Fruit fly (Drosophila melanogaster) whole organism, embryonic: ENCODE measurements around the gene Prim1.

Source experiments
- BEAF-32 ChIP-seq: fragments of 200-800 bp; sonication (Bioruptor generic); optimal IDR thresholded peaks from 3 replicates; lab custom pipeline; 2017; ENCODE audit warnings: missing biosample characterization, missing genetic modification characterization, mild to moderate bottlenecking, moderate library complexity, missing genetic modification reagents
- Bgb ChIP-seq: fragments of 200-800 bp; sonication (Bioruptor generic); IDR thresholded peaks from 2 replicates; pipeline ENCODE4 v1.3.6; 2022; ENCODE audit warnings: missing biosample characterization, missing genetic modification characterization; ENCODE audit not compliant: partially characterized antibody
- CG1024 ChIP-seq: fragments of 200-800 bp; sonication (Bioruptor generic); IDR thresholded peaks from 2 replicates; pipeline ENCODE4 v1.3.6; 2022; ENCODE audit warnings: missing biosample characterization, missing genetic modification characterization
- CG12769 ChIP-seq: fragments of 200-800 bp; sonication (Bioruptor generic); optimal IDR thresholded peaks from 2 replicates; lab custom pipeline; 2019; ENCODE audit warnings: missing biosample characterization, mild to moderate bottlenecking, missing genetic modification characterization, moderate library complexity
- CG13775 ChIP-seq: fragments of 200-800 bp; sonication (Bioruptor generic); optimal IDR thresholded peaks from 3 replicates; lab custom pipeline; 2017; ENCODE audit warnings: missing biosample characterization, mild to moderate bottlenecking, missing genetic modification characterization
- CG17186 ChIP-seq: fragments of 200-800 bp; sonication (Bioruptor generic); optimal IDR thresholded peaks from 3 replicates; lab custom pipeline; 2017; ENCODE audit warnings: missing biosample characterization, missing genetic modification reagents, missing genetic modification characterization
- CG17612 ChIP-seq: fragments of 200-800 bp; sonication (Bioruptor generic); IDR thresholded peaks from 2 replicates; pipeline ENCODE4 v1.3.6; 2022; ENCODE audit warnings: missing biosample characterization, missing genetic modification characterization
- CG18011 ChIP-seq: fragments of 200-800 bp; sonication (Bioruptor generic); optimal IDR thresholded peaks from 2 replicates; lab custom pipeline; 2017; ENCODE audit warnings: missing biosample characterization, missing genetic modification characterization, mild to moderate bottlenecking, moderate library complexity, missing genotype
- CG32532 ChIP-seq: fragments of 200-800 bp; sonication (Bioruptor generic); IDR thresholded peaks from 2 replicates; pipeline ENCODE4 v1.3.6; 2022; ENCODE audit warnings: missing biosample characterization, missing genetic modification characterization
- CG34224 ChIP-seq: fragments of 200-800 bp; sonication (Bioruptor generic); IDR thresholded peaks from 3 replicates; pipeline ENCODE4 v1.3.6; 2022; ENCODE audit warnings: missing biosample characterization, missing genetic modification characterization; ENCODE audit not compliant: partially characterized antibody
- CG34376 ChIP-seq: fragments of 200-800 bp; sonication (Bioruptor generic); optimal IDR thresholded peaks from 2 replicates; lab custom pipeline; 2018; ENCODE audit warnings: missing biosample characterization, mild to moderate bottlenecking, missing genetic modification characterization
- CG4730 ChIP-seq: fragments of 200-800 bp; sonication (Bioruptor generic); IDR thresholded peaks from 2 replicates; pipeline ENCODE4 v1.3.6; 2022; ENCODE audit warnings: missing biosample characterization, missing genetic modification characterization
- CG5953 ChIP-seq: fragments of 200-800 bp; sonication (Bioruptor generic); IDR thresholded peaks from 2 replicates; pipeline ENCODE4 v1.3.6; 2022; ENCODE audit warnings: missing biosample characterization, missing genetic modification characterization
- CG9817 ChIP-seq: fragments of 200-800 bp; sonication (Bioruptor generic); optimal IDR thresholded peaks from 2 replicates; lab custom pipeline; 2018; ENCODE audit warnings: missing biosample characterization, mild to moderate bottlenecking, missing genetic modification characterization, moderate library complexity
- CHES-1-like ChIP-seq: fragments of 200-800 bp; sonication (Bioruptor generic); optimal IDR thresholded peaks from 2 replicates; lab custom pipeline; 2016; ENCODE audit warnings: missing biosample characterization, missing genetic modification characterization
- Dll ChIP-seq: fragments of 200-800 bp; sonication (Bioruptor generic); IDR thresholded peaks from 4 replicates; pipeline ENCODE4 v1.3.6; 2022; ENCODE audit warnings: missing biosample characterization, missing genetic modification characterization; ENCODE audit not compliant: partially characterized antibody
- Fer3 ChIP-seq: fragments of 200-800 bp; sonication (Bioruptor generic); optimal IDR thresholded peaks from 2 replicates; lab custom pipeline; 2018; ENCODE audit warnings: missing biosample characterization, mild to moderate bottlenecking, missing genetic modification characterization, moderate library complexity
- GATAe ChIP-seq: fragments of 200-800 bp; sonication (Bioruptor generic); conservative IDR thresholded peaks from 2 replicates; pipeline ENCODE4 v1.3.6; 2022; ENCODE audit warnings: missing biosample characterization, missing genetic modification characterization
- HHEX ChIP-seq: fragments of 200-800 bp; sonication (Bioruptor generic); optimal IDR thresholded peaks from 3 replicates; lab custom pipeline; 2017; ENCODE audit warnings: missing biosample characterization, mild to moderate bottlenecking, missing genetic modification characterization, missing genetic modification reagents
- HmgZ ChIP-seq: fragments of 200-800 bp; sonication (Bioruptor generic); optimal IDR thresholded peaks from 2 replicates; lab custom pipeline; 2018; ENCODE audit warnings: missing biosample characterization, mild to moderate bottlenecking, missing genetic modification characterization
- Mad ChIP-seq: fragments of 200-800 bp; sonication (Bioruptor generic); optimal IDR thresholded peaks from 2 replicates; lab custom pipeline; 2016; ENCODE audit warnings: missing biosample characterization, missing genetic modification characterization
- Med ChIP-seq: fragments of 200-800 bp; sonication (Bioruptor generic); peaks from one replicate; lab custom pipeline; 2016; ENCODE audit warnings: missing biosample characterization, missing genetic modification characterization, mild to moderate bottlenecking, inconsistent platforms, moderate library complexity
- NFAT ChIP-seq: fragments of 200-800 bp; sonication (Bioruptor generic); IDR thresholded peaks from 2 replicates; pipeline ENCODE4 v1.3.6; 2022; ENCODE audit warnings: missing biosample characterization, missing genetic modification characterization
- Nf-YC ChIP-seq: fragments of 200-800 bp; optimal IDR thresholded peaks from 3 replicates; lab custom pipeline; 2019; ENCODE audit warnings: missing biosample characterization, mild to moderate bottlenecking, missing genetic modification characterization, moderate library complexity
- NfI ChIP-seq: fragments of 200-800 bp; sonication (Bioruptor generic); optimal IDR thresholded peaks from 3 replicates; lab custom pipeline; 2018; ENCODE audit warnings: missing biosample characterization, mild to moderate bottlenecking, missing genetic modification characterization, moderate library complexity
- Oaz ChIP-seq: fragments of 200-800 bp; sonication (Bioruptor generic); IDR thresholded peaks from 2 replicates; pipeline ENCODE4 v1.3.6; 2022; ENCODE audit warnings: missing biosample characterization, missing genetic modification characterization
- abd-A ChIP-seq: fragments of 200-800 bp; sonication (Bioruptor generic); optimal IDR thresholded peaks from 3 replicates; lab custom pipeline; 2019; ENCODE audit warnings: missing biosample characterization, mild to moderate bottlenecking, missing genetic modification characterization, moderate library complexity
- caup ChIP-seq: fragments of 200-800 bp; sonication (Bioruptor generic); optimal IDR thresholded peaks from 3 replicates; lab custom pipeline; 2017; ENCODE audit warnings: missing biosample characterization, mild to moderate bottlenecking, missing genetic modification characterization, moderate library complexity; ENCODE audit not compliant: severe bottlenecking
- chn ChIP-seq: fragments of 200-800 bp; sonication (Bioruptor generic); optimal IDR thresholded peaks from 2 replicates; lab custom pipeline; 2016; ENCODE audit warnings: missing biosample characterization, missing genetic modification characterization
- crp ChIP-seq, 2 experiments: fragments of 200-800 bp; sonication (Bioruptor generic); optimal IDR thresholded peaks; 2 replicates in 1 of 2; 3 replicates in 1 of 2; lab custom pipeline; 2017; ENCODE audit warnings: missing biosample characterization in 2 of 2, missing genetic modification characterization in 2 of 2, mild to moderate bottlenecking in 1 of 2, moderate library complexity in 1 of 2
- gsb-n ChIP-seq: fragments of 200-800 bp; sonication (Bioruptor generic); optimal IDR thresholded peaks from 3 replicates; lab custom pipeline; 2018; ENCODE audit warnings: missing biosample characterization, mild to moderate bottlenecking, missing genetic modification characterization
- hth ChIP-seq: fragments of >200 bp; optimal IDR thresholded peaks from 2 replicates; lab custom pipeline; 2017; ENCODE audit warnings: inconsistent platforms
- nerfin-1 ChIP-seq: fragments of 200-800 bp; sonication (Bioruptor generic); optimal IDR thresholded peaks from 3 replicates; lab custom pipeline; 2019; ENCODE audit warnings: missing biosample characterization, mild to moderate bottlenecking, missing genetic modification characterization, moderate library complexity
- nom ChIP-seq: fragments of 200-800 bp; sonication (Bioruptor generic); optimal IDR thresholded peaks from 2 replicates; lab custom pipeline; 2017; ENCODE audit warnings: missing biosample characterization, missing genetic modification characterization, mild to moderate bottlenecking, moderate library complexity, missing genetic modification reagents
- oc ChIP-seq: fragments of 200-800 bp; sonication (Bioruptor generic); optimal IDR thresholded peaks from 2 replicates; lab custom pipeline; 2018; ENCODE audit warnings: missing biosample characterization, mild to moderate bottlenecking, missing genetic modification characterization, moderate library complexity
- p53 ChIP-seq: fragments of 200-800 bp; sonication (Bioruptor generic); optimal IDR thresholded peaks from 2 replicates; lab custom pipeline; 2016; ENCODE audit warnings: missing biosample characterization, missing genetic modification characterization
- pros ChIP-seq: fragments of 200-800 bp; sonication (Bioruptor generic); optimal IDR thresholded peaks from 3 replicates; lab custom pipeline; 2019; ENCODE audit warnings: missing biosample characterization, mild to moderate bottlenecking, missing genetic modification characterization, moderate library complexity
- slou ChIP-seq: fragments of 200-800 bp; sonication (Bioruptor generic); optimal IDR thresholded peaks from 3 replicates; lab custom pipeline; 2016; ENCODE audit warnings: missing biosample characterization, missing genetic modification characterization
- sob ChIP-seq: fragments of 200-800 bp; sonication (Bioruptor generic); IDR thresholded peaks from 2 replicates; pipeline ENCODE4 v1.3.6; 2022; ENCODE audit warnings: missing biosample characterization, missing genetic modification characterization
- sr ChIP-seq: fragments of 200-800 bp; sonication (Bioruptor generic); IDR thresholded peaks from 3 replicates; pipeline ENCODE4 v1.3.6; 2022; ENCODE audit warnings: missing biosample characterization, missing genetic modification characterization
- tap ChIP-seq: fragments of 200-800 bp; optimal IDR thresholded peaks from 3 replicates; lab custom pipeline; 2019; ENCODE audit warnings: missing biosample characterization, mild to moderate bottlenecking, missing genetic modification characterization, moderate library complexity
- tup ChIP-seq: fragments of 200-800 bp; sonication (Bioruptor generic); optimal IDR thresholded peaks from 2 replicates; lab custom pipeline; 2016; ENCODE audit warnings: missing biosample characterization, mild to moderate bottlenecking, missing genetic modification characterization, moderate library complexity
- vvl ChIP-seq: fragments of 200-800 bp; sonication (Bioruptor generic); IDR thresholded peaks from 2 replicates; pipeline ENCODE4 v1.3.6; 2022; ENCODE audit warnings: missing biosample characterization, missing genetic modification characterization
- wor ChIP-seq: fragments of 200-800 bp; sonication (Bioruptor generic); IDR thresholded peaks from 2 replicates; pipeline ENCODE4 v1.3.6; 2022; ENCODE audit warnings: missing biosample characterization, missing genetic modification characterization

Prim1 gene

dm6 chr3L:8360643-8361110, 20.6 kb downstream of the Prim1 start, which contains the start of gene Idh (continued):
- TF ChIP-seq crp (GFP tag; optimal IDR thresholded peaks at IDR 0.05; lab: Kevin White, UChicago) (peak; percentile 17 to 92), Bgb (peak; percentile 61), CG18011 (peak; percentile 99), gsb-n (tag; lab: Kevin White, UChicago) (peak; percentile 20), Nf-YC (tag; lab: Kevin White, UChicago) (peak; percentile 49), nom (peak; percentile 55), tup (GFP tag; lab: Kevin White, UChicago) (no peak), chn (GFP tag; lab: Kevin White, UChicago) (no peak), CG34224 (GFP tag; lab: Robert Waterston, UW) (peak; percentile 65), GATAe (GFP tag; lab: Robert Waterston, UW) (no peak), CG13775 (GFP tag; lab: Kevin White, UChicago) (no peak), hth (lab: Kevin White, UChicago) (no peak), CHES-1-like (GFP tag; lab: Kevin White, UChicago) (peak; percentile 1), caup (GFP tag; lab: Kevin White, UChicago) (peak; percentile 35), NfI (GFP tag; lab: Kevin White, UChicago) (peak; percentile 31), BEAF-32 (GFP tag; lab: Kevin White, UChicago) (peak; percentile 52), CG4730 (GFP tag; lab: Robert Waterston, UW) (no peak), CG34376 (peak; percentile 96), HHEX (peak; percentile 12), Med (GFP tag; lab: Kevin White, UChicago) (peak; percentile 92), NFAT (GFP tag; lab: Robert Waterston, UW) (0 out of 2 replicates have a peak, but pooled peaks have one; percentile 32), CG5953 (GFP tag; lab: Robert Waterston, UW) (no peak), nerfin-1 (tag; lab: Kevin White, UChicago) (no peak), Fer3 (tag; lab: Kevin White, UChicago) (peak; percentile 38), CG32532 (GFP tag; lab: Robert Waterston, UW) (no peak), slou (GFP tag; lab: Kevin White, UChicago) (no peak), vvl (peak; percentile 52; the same call in 1 of the 2 replicates), Oaz (GFP tag; lab: Robert Waterston, UW) (no peak), wor (GFP tag; lab: Robert Waterston, UW) (no peak), HmgZ (tag; lab: Kevin White, UChicago) (peak; percentile 63), Mad (GFP tag; lab: Kevin White, UChicago) (no peak), sob (GFP tag; lab: Robert Waterston, UW) (0 out of 2 replicates have a peak, but pooled peaks have one; percentile 11), CG17186 (GFP tag; lab: Kevin White, UChicago) (no peak), Dll (GFP tag; lab: Robert Waterston, UW) (peak; percentile 36; the same call in 1 of the 4 replicates)
- TF ChIP-seq, all 482 proteins: peak for 117

- TF ChIP-seq oc (tag; lab: Kevin White, UChicago) (peak; percentile 78), CG17612 (GFP tag; lab: Robert Waterston, UW) (no peak), sr (0 out of 3 replicates have a peak, but pooled peaks have one; percentile 37), pros (GFP tag; lab: Kevin White, UChicago) (peak; percentile 97), p53 (no peak), CG12769 (tag; lab: Kevin White, UChicago) (peak; percentile 39), vvl (peak; percentile 76), CG1024 (no peak), abd-A (tag; lab: Kevin White, UChicago) (peak; percentile 55), CG9817 (tag; lab: Kevin White, UChicago) (no peak), tap (tag; lab: Kevin White, UChicago) (no peak), CG34224 (GFP tag; lab: Robert Waterston, UW) (no peak)
Measured at dm6 chr3L:8363266-8363665, 23.2 kb downstream of the Prim1 start.
